Worm (Caenorhabditis elegans): ENCODE measurements around the gene inx-11.
A peak's percentile ranks its signal among the peaks of the same experiment; 100 is the strongest.

Gene inx-11

ce11 chrV:12528919-12529318 lies 41.9 kb downstream of the inx-11 start (continued):
- TF ChIP-seq snpc-4 (tag; optimal IDR thresholded peaks at IDR 0.05): peak; percentile 30
- TF ChIP-seq tbx-2 (tag; optimal IDR thresholded peaks at IDR 0.05): peak; percentile 8
- peak; percentile 44 for TF ChIP-seq jun-1 (tag; optimal IDR thresholded peaks at IDR 0.05)
- TF ChIP-seq skn-1 (tag; optimal IDR thresholded peaks at IDR 0.05): no peak
- peak; percentile 35 for TF ChIP-seq pha-4 (tag; optimal IDR thresholded peaks at IDR 0.05)
- peak; percentile 66 for TF ChIP-seq pqm-1 (tag; optimal IDR thresholded peaks at IDR 0.05)
- TF ChIP-seq nhr-25 (tag; optimal IDR thresholded peaks at IDR 0.05): peak; percentile 91
- TF ChIP-seq sea-2 (GFP tag; optimal IDR thresholded peaks at IDR 0.05): no peak
- peak; percentile 19 for TF ChIP-seq R02D3.7 (tag; optimal IDR thresholded peaks at IDR 0.05)
- TF ChIP-seq nhr-77 (tag; optimal IDR thresholded peaks at IDR 0.05): no peak

ce11 chrV:12530129-12530528 lies 43.1 kb downstream of the inx-11 start:
- TF ChIP-seq lin-15B (tag; optimal IDR thresholded peaks at IDR 0.05): no peak
- peak; percentile 68 for TF ChIP-seq elt-1 (tag; optimal IDR thresholded peaks at IDR 0.05)
- no peak for TF ChIP-seq aly-2 (tag; optimal IDR thresholded peaks at IDR 0.05)
- no peak for TF ChIP-seq unc-39 (tag; optimal IDR thresholded peaks at IDR 0.05)
- no peak for TF ChIP-seq nhr-237 (tag; optimal IDR thresholded peaks at IDR 0.05)
- no peak for TF ChIP-seq jun-1 (tag; optimal IDR thresholded peaks at IDR 0.05)
- TF ChIP-seq snpc-4 (tag; optimal IDR thresholded peaks at IDR 0.05): no peak
- no peak for TF ChIP-seq ztf-11 (tag; optimal IDR thresholded peaks at IDR 0.05)
- TF ChIP-seq daf-12 (tag; optimal IDR thresholded peaks at IDR 0.05): peak; percentile 27
- peak; percentile 33 for TF ChIP-seq nfya-1 (tag; optimal IDR thresholded peaks at IDR 0.05; ENCODE audit: insufficient read depth)
- TF ChIP-seq mdl-1 (tag; optimal IDR thresholded peaks at IDR 0.05): no peak
- TF ChIP-seq ceh-9 (tag; optimal IDR thresholded peaks at IDR 0.05): no peak
- no peak for TF ChIP-seq fkh-2 (tag; optimal IDR thresholded peaks at IDR 0.05)
- TF ChIP-seq nhr-43 (tag; optimal IDR thresholded peaks at IDR 0.05; ENCODE audit: poor library complexity, severe bottlenecking): no peak
- no peak for TF ChIP-seq nhr-25 (tag; optimal IDR thresholded peaks at IDR 0.05)
- TF ChIP-seq nhr-23 (tag; optimal IDR thresholded peaks at IDR 0.05): no peak
- no peak for TF ChIP-seq lsy-12 (tag; optimal IDR thresholded peaks at IDR 0.05)
- no peak for TF ChIP-seq nhr-77 (tag; optimal IDR thresholded peaks at IDR 0.05)
- TF ChIP-seq sea-2 (GFP tag; optimal IDR thresholded peaks at IDR 0.05): no peak
- peak; percentile 84 for TF ChIP-seq fkh-10 (GFP tag; optimal IDR thresholded peaks at IDR 0.05)
- TF ChIP-seq tbx-2 (tag; optimal IDR thresholded peaks at IDR 0.05): peak; percentile 56
- TF ChIP-seq nhr-67 (tag; optimal IDR thresholded peaks at IDR 0.05): no peak
- TF ChIP-seq nhr-12 (tag; optimal IDR thresholded peaks at IDR 0.05): no peak
- no peak for TF ChIP-seq skn-1 (tag; optimal IDR thresholded peaks at IDR 0.05)
- peak; percentile 16 for TF ChIP-seq hmg-11 (tag; optimal IDR thresholded peaks at IDR 0.05)
- TF ChIP-seq fos-1 (tag; optimal IDR thresholded peaks at IDR 0.05): no peak
- TF ChIP-seq ztf-4 (tag; optimal IDR thresholded peaks at IDR 0.05): no peak
- no peak for TF ChIP-seq lin-39 (tag; optimal IDR thresholded peaks at IDR 0.05)
- no peak for TF ChIP-seq mml-1 (tag; optimal IDR thresholded peaks at IDR 0.05)
- TF ChIP-seq unc-62 (GFP tag; optimal IDR thresholded peaks at IDR 0.05): peak; percentile 53
- TF ChIP-seq egl-5 (tag; optimal IDR thresholded peaks at IDR 0.05): no peak
- TF ChIP-seq pha-4 (tag; optimal IDR thresholded peaks at IDR 0.05): no peak
- no peak for TF ChIP-seq ceh-82 (tag; optimal IDR thresholded peaks at IDR 0.05)
- TF ChIP-seq ama-1 (optimal IDR thresholded peaks at IDR 0.05): no peak
- no peak for TF ChIP-seq ceh-28 (tag; optimal IDR thresholded peaks at IDR 0.05)
- TF ChIP-seq elt-2 (tag; optimal IDR thresholded peaks at IDR 0.05): no peak
- no peak for TF ChIP-seq nhr-11 (tag; optimal IDR thresholded peaks at IDR 0.05)
- no peak for TF ChIP-seq R02D3.7 (tag; optimal IDR thresholded peaks at IDR 0.05)
- TF ChIP-seq elt-3 (tag; optimal IDR thresholded peaks at IDR 0.05): no peak
- no peak for TF ChIP-seq nhr-28 (tag; optimal IDR thresholded peaks at IDR 0.05)
- TF ChIP-seq eor-1 (tag; optimal IDR thresholded peaks at IDR 0.05): no peak
- TF ChIP-seq nhr-76 (tag; optimal IDR thresholded peaks at IDR 0.05): no peak
- TF ChIP-seq egl-27 (tag; optimal IDR thresholded peaks at IDR 0.05): no peak
- peak; percentile 27 for TF ChIP-seq zag-1 (tag; optimal IDR thresholded peaks at IDR 0.05)
- no peak for TF ChIP-seq ZK546.5 (tag; optimal IDR thresholded peaks at IDR 0.05)
- no peak for TF ChIP-seq pqm-1 (tag; optimal IDR thresholded peaks at IDR 0.05)
- peak; percentile 65 for TF ChIP-seq ceh-16 (tag; optimal IDR thresholded peaks at IDR 0.05)
